Worm (Caenorhabditis elegans) whole organism, early embryonic: Measurements from ENCODE around the gene T22C8.6.

Experiments
- F13C5.2 ChIP-seq: sonication (generic microtip); optimal IDR thresholded peaks from 2 replicates; lab custom pipeline; 2017; ENCODE audit warnings: mild to moderate bottlenecking, missing genetic modification characterization, inconsistent platforms, missing compliant biosample characterization
- aly-1 ChIP-seq: sonication (generic microtip); optimal IDR thresholded peaks from 2 replicates; lab custom pipeline; 2016; ENCODE audit warnings: missing genetic modification characterization, missing compliant biosample characterization
- ama-1 ChIP-seq: fragments of 150-350 bp; optimal IDR thresholded peaks from 2 replicates; lab custom pipeline; 2014
- flt-1 ChIP-seq: fragments of 200-800 bp; sonication (Bioruptor generic); IDR thresholded peaks from 2 replicates; pipeline ENCODE4 v1.3.6; 2022; ENCODE audit warnings: missing genetic modification characterization, missing compliant biosample characterization
- sea-1 ChIP-seq: fragments of 200-800 bp; sonication (Bioruptor generic); conservative IDR thresholded peaks from 2 replicates; pipeline ENCODE4 v1.3.6; 2022; ENCODE audit warnings: missing genetic modification characterization, missing compliant biosample characterization

T22C8.6 gene

ce11 chrII:8583035-8583434 is 47.0 kb downstream of the T22C8.6 start:
- TF ChIP-seq F13C5.2 (tag; lab: Kevin White, UChicago) (no peak), ama-1 (lab: Kevin White, UChicago) (peak; percentile 54)

ce11 chrII:8581700-8582099 is 48.4 kb downstream of the T22C8.6 start, which contains the start of gene arl-1:
arl-1 (plus strand) TSS chrII:8582000.
- TF ChIP-seq aly-1 (no peak), sea-1 (GFP tag; lab: Robert Waterston, UW) (no peak), flt-1 (no peak), ama-1 (lab: Kevin White, UChicago) (no peak)
